Worm (Caenorhabditis elegans) whole organism, early embryonic: Measurements from ENCODE around the gene spat-1.
A peak's percentile ranks its signal among the peaks of the same experiment; 100 is the strongest.

Source experiments
- B0310.2 ChIP-seq: sonication (generic microtip); optimal IDR thresholded peaks from 2 replicates; lab custom pipeline; 2016; ENCODE audit warnings: mild to moderate bottlenecking, missing genetic modification characterization, missing compliant biosample characterization
- F13C5.2 ChIP-seq: sonication (generic microtip); optimal IDR thresholded peaks from 2 replicates; lab custom pipeline; 2017; ENCODE audit warnings: mild to moderate bottlenecking, missing genetic modification characterization, inconsistent platforms, missing compliant biosample characterization
- aly-1 ChIP-seq: sonication (generic microtip); optimal IDR thresholded peaks from 2 replicates; lab custom pipeline; 2016; ENCODE audit warnings: missing genetic modification characterization, missing compliant biosample characterization
- ama-1 ChIP-seq: fragments of 150-350 bp; optimal IDR thresholded peaks from 2 replicates; lab custom pipeline; 2014
- ceh-13 ChIP-seq: fragments of 200-800 bp; sonication (Bioruptor generic); optimal IDR thresholded peaks from 2 replicates; lab custom pipeline; 2018; ENCODE audit warnings: mild to moderate bottlenecking, missing genetic modification characterization, missing compliant biosample characterization
- ceh-36 ChIP-seq: sonication (generic microtip); optimal IDR thresholded peaks from 2 replicates; lab custom pipeline; 2016; ENCODE audit warnings: missing genetic modification characterization, inconsistent platforms, missing compliant biosample characterization
- ets-7 ChIP-seq: sonication (generic microtip); optimal IDR thresholded peaks from 2 replicates; lab custom pipeline; 2016; ENCODE audit warnings: missing genotype, missing genetic modification characterization, missing compliant biosample characterization
- flt-1 ChIP-seq: fragments of 200-800 bp; sonication (Bioruptor generic); IDR thresholded peaks from 2 replicates; pipeline ENCODE4 v1.3.6; 2022; ENCODE audit warnings: missing genetic modification characterization, missing compliant biosample characterization
- hmbx-1 ChIP-seq: sonication (generic microtip); optimal IDR thresholded peaks from 2 replicates; lab custom pipeline; 2016; ENCODE audit warnings: mild to moderate bottlenecking, missing genetic modification characterization, missing compliant biosample characterization
- hmg-4 ChIP-seq: fragments of 200-800 bp; sonication (Bioruptor generic); optimal IDR thresholded peaks from 2 replicates; lab custom pipeline; 2018; ENCODE audit warnings: mild to moderate bottlenecking, missing genetic modification characterization, missing compliant biosample characterization
- hnd-1 ChIP-seq: sonication (generic microtip); optimal IDR thresholded peaks from 2 replicates; lab custom pipeline; 2016; ENCODE audit warnings: missing genetic modification characterization, missing compliant biosample characterization
- pes-1 ChIP-seq: fragments of 200-800 bp; sonication (Bioruptor generic); IDR thresholded peaks from 2 replicates; pipeline ENCODE4 v1.3.6; 2022; ENCODE audit warnings: missing genetic modification reagents, missing genetic modification characterization, missing compliant biosample characterization
- scrt-1 ChIP-seq: fragments of 200-800 bp; sonication (Bioruptor generic); IDR thresholded peaks from 2 replicates; pipeline ENCODE4 v1.3.6; 2022; ENCODE audit warnings: missing genetic modification characterization, missing compliant biosample characterization
- sea-1 ChIP-seq: fragments of 200-800 bp; sonication (Bioruptor generic); conservative IDR thresholded peaks from 2 replicates; pipeline ENCODE4 v1.3.6; 2022; ENCODE audit warnings: missing genetic modification characterization, missing compliant biosample characterization
- tbx-11 ChIP-seq: fragments of 200-800 bp; sonication (Bioruptor generic); IDR thresholded peaks from 2 replicates; pipeline ENCODE4 v1.3.6; 2022; ENCODE audit warnings: missing genetic modification characterization, missing compliant biosample characterization
- tbx-37 ChIP-seq: fragments of 200-800 bp; sonication (Bioruptor generic); conservative IDR thresholded peaks from 2 replicates; pipeline ENCODE4 v1.3.6; 2022; ENCODE audit warnings: missing genetic modification reagents, missing genetic modification characterization, missing compliant biosample characterization
- tra-4 ChIP-seq: sonication (generic microtip); optimal IDR thresholded peaks from 2 replicates; lab custom pipeline; 2017; ENCODE audit warnings: missing genetic modification characterization, missing compliant biosample characterization

spat-1 gene

ce11 chrII:14548691-14549090, 20.1 kb downstream of the spat-1 start, which contains the start of gene gcy-29:
Gene gcy-29, minus strand, starts transcription at chrII:14548791.
- no peak for TF ChIP-seq tbx-11 (GFP tag; lab: Robert Waterston, UW)
- no peak for TF ChIP-seq B0310.2 (tag; lab: Kevin White, UChicago)

ce11 chrII:14550613-14551012, 22.1 kb downstream of the spat-1 start, which contains the start of gene nlp-41:
Gene nlp-41, plus strand, starts transcription at chrII:14550913.
- TF ChIP-seq ama-1 (lab: Kevin White, UChicago), result no peak
- no peak for TF ChIP-seq aly-1 (tag; lab: Kevin White, UChicago)
- no peak for TF ChIP-seq flt-1 (GFP tag; lab: Robert Waterston, UW)
- TF ChIP-seq ceh-13, result no peak
- no peak for TF ChIP-seq ets-7 (tag; lab: Kevin White, UChicago)

ce11 chrII:14555019-14555418, 26.5 kb downstream of the spat-1 start:
- TF ChIP-seq ceh-36 (no peak), aly-1 (tag; lab: Kevin White, UChicago) (no peak), hmbx-1 (tag; lab: Kevin White, UChicago) (no peak), ama-1 (lab: Kevin White, UChicago) (no peak)

ce11 chrII:14561549-14562115, 33.1 kb downstream of the spat-1 start, which contains the start of gene mog-4:
Gene mog-4, minus strand, starts transcription at chrII:14561599.
- TF ChIP-seq pes-1 (GFP tag; lab: Robert Waterston, UW), result peak; percentile 73
- TF ChIP-seq sea-1 (GFP tag; lab: Robert Waterston, UW), result peak; percentile 41; the same call in 1 of the 2 replicates
- peak; percentile 71 for TF ChIP-seq F13C5.2
- peak; percentile 69 for TF ChIP-seq scrt-1 (GFP tag; lab: Robert Waterston, UW)
- peak; percentile 91 for TF ChIP-seq tbx-37 (GFP tag; lab: Robert Waterston, UW)
- peak; percentile 68 for TF ChIP-seq tbx-11 (GFP tag; lab: Robert Waterston, UW)

ce11 chrII:14563766-14564370, 35.3 kb downstream of the spat-1 start:
- peak; percentile 46 for TF ChIP-seq tbx-37 (GFP tag; lab: Robert Waterston, UW)

ce11 chrII:14567811-14568210, 39.3 kb downstream of the spat-1 start:
- no peak for TF ChIP-seq F13C5.2
- TF ChIP-seq flt-1 (GFP tag; lab: Robert Waterston, UW), result no peak
- no peak for TF ChIP-seq tbx-11 (GFP tag; lab: Robert Waterston, UW)
- TF ChIP-seq scrt-1 (GFP tag; lab: Robert Waterston, UW), result no peak
- no peak for TF ChIP-seq ama-1 (lab: Kevin White, UChicago)
- no peak for TF ChIP-seq B0310.2 (tag; lab: Kevin White, UChicago)
- no peak for TF ChIP-seq ets-7 (tag; lab: Kevin White, UChicago)

- TF ChIP-seq tra-4, result no peak
- no peak for TF ChIP-seq pes-1 (GFP tag; lab: Robert Waterston, UW)
- TF ChIP-seq sea-1 (GFP tag; lab: Robert Waterston, UW), result no peak
- no peak for TF ChIP-seq ceh-13
- no peak for TF ChIP-seq flt-1 (GFP tag; lab: Robert Waterston, UW)
- no peak for TF ChIP-seq scrt-1 (GFP tag; lab: Robert Waterston, UW)
- TF ChIP-seq hmg-4 (GFP tag; lab: Kevin White, UChicago), result peak; percentile 26
Observed at ce11 chrII:14569322-14569721, 40.8 kb downstream of the spat-1 start.

ce11 chrII:14570541-14571160, 42.1 kb downstream of the spat-1 start:
- no peak for TF ChIP-seq hmg-4 (GFP tag; lab: Kevin White, UChicago)
- TF ChIP-seq flt-1 (GFP tag; lab: Robert Waterston, UW), result no peak
- TF ChIP-seq tbx-37 (GFP tag; lab: Robert Waterston, UW), result no peak
- no peak for TF ChIP-seq ceh-36
- no peak for TF ChIP-seq ceh-13
- no peak for TF ChIP-seq hmbx-1 (tag; lab: Kevin White, UChicago)
- TF ChIP-seq ets-7 (tag; lab: Kevin White, UChicago), result no peak
- TF ChIP-seq B0310.2 (tag; lab: Kevin White, UChicago), result no peak
- TF ChIP-seq pes-1 (GFP tag; lab: Robert Waterston, UW), result no peak
- no peak for TF ChIP-seq scrt-1 (GFP tag; lab: Robert Waterston, UW)
- TF ChIP-seq ama-1 (lab: Kevin White, UChicago), result no peak
- TF ChIP-seq F13C5.2, result no peak
- TF ChIP-seq tbx-11 (GFP tag; lab: Robert Waterston, UW), result no peak
- TF ChIP-seq tra-4, result no peak
- no peak for TF ChIP-seq sea-1 (GFP tag; lab: Robert Waterston, UW)
- TF ChIP-seq hnd-1, result no peak
- no peak for TF ChIP-seq aly-1 (tag; lab: Kevin White, UChicago)
